Worm (Caenorhabditis elegans): ENCODE results near the gene F59A7.7.

The F59A7.7 gene

DNA sequence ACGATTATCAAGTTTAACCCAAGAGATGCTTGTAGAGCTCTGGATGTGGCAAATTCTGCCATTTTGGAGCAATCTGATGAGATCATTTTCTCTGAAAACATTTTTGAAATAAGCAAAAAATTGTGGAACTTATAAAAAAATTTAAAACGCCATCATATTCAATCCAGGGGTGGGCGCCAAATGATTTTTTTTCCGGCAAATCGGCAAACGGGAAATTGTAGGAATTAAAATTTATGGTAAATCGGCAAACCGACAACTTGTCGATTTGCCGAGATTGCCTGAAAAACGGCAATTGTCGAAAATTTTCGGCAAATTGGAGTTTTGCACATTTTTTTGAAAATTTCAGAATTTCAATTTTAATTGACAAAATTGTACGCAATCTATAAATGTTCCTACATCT, 23.7 kb downstream of the F59A7.7 start, which contains the start of gene srab-23:
srab-23 (minus strand) TSS at position 101 of the 400 bp plus-strand sequence.
- no peak for TF ChIP-seq ceh-83 (GFP tag; optimal IDR thresholded peaks at IDR 0.05)
- TF ChIP-seq blmp-1 (tag; optimal IDR thresholded peaks at IDR 0.05) = no peak
- TF ChIP-seq ces-1 (GFP tag; optimal IDR thresholded peaks at IDR 0.05) = no peak
- no peak for TF ChIP-seq ztf-11 (tag; optimal IDR thresholded peaks at IDR 0.05)
- TF ChIP-seq pha-4 (tag; optimal IDR thresholded peaks at IDR 0.05) = no peak
- no peak for TF ChIP-seq nhr-76 (tag; optimal IDR thresholded peaks at IDR 0.05)
- no peak for TF ChIP-seq lin-32 (GFP tag; optimal IDR thresholded peaks at IDR 0.05)
- TF ChIP-seq ham-2 (GFP tag; optimal IDR thresholded peaks at IDR 0.05) = no peak
- no peak for TF ChIP-seq snpc-4 (tag; optimal IDR thresholded peaks at IDR 0.05)
- TF ChIP-seq nhr-2 (tag; optimal IDR thresholded peaks at IDR 0.05) = no peak
- TF ChIP-seq unc-62 (GFP tag; optimal IDR thresholded peaks at IDR 0.05) = no peak
- no peak for TF ChIP-seq hlh-1 (tag; optimal IDR thresholded peaks at IDR 0.05)
- no peak for TF ChIP-seq elt-1 (tag; optimal IDR thresholded peaks at IDR 0.05; ENCODE audit: borderline replicate concordance, insufficient read depth)
- no peak for TF ChIP-seq zip-8 (tag; optimal IDR thresholded peaks at IDR 0.05)
- no peak for TF ChIP-seq elt-3 (tag; optimal IDR thresholded peaks at IDR 0.05)
- TF ChIP-seq mls-2 (tag; optimal IDR thresholded peaks at IDR 0.05) = no peak
- TF ChIP-seq mep-1 (tag; optimal IDR thresholded peaks at IDR 0.05) = no peak
- TF ChIP-seq unc-120 (tag; optimal IDR thresholded peaks at IDR 0.05; ENCODE audit: poor library complexity, severe bottlenecking) = no peak
- TF ChIP-seq M03D4.4 (tag; optimal IDR thresholded peaks at IDR 0.05) = no peak

DNA sequence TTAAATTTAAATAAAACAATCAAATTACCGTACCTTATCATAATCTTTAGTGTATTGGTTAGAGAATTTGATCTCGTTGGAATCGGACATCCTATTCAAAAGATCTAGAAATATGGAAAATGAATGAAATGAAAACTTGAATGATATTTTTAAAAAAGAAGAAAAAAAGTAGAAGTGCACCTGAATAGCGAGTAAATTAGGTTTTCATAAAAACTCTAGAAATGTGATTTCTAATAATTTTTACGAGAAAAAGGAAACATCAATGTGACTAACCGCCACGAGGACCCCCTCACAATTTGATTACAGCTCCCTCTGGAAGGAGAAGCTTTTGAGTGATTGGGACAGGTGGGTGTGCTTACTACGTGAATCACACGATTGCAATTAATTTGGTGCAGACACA, 34.1 kb downstream of the F59A7.7 start, which contains the start of gene Y40B10A.5:
Y40B10A.5 (minus strand) TSS at position 101 of the 400 bp plus-strand sequence.
- TF ChIP-seq mab-5 (tag; optimal IDR thresholded peaks at IDR 0.05) = no peak
- TF ChIP-seq tbx-8 (GFP tag; optimal IDR thresholded peaks at IDR 0.05) = no peak
- TF ChIP-seq lin-32 (GFP tag; optimal IDR thresholded peaks at IDR 0.05) = no peak
- TF ChIP-seq ztf-11 (tag; optimal IDR thresholded peaks at IDR 0.05) = no peak
- no peak for TF ChIP-seq elt-1 (tag; optimal IDR thresholded peaks at IDR 0.05; ENCODE audit: borderline replicate concordance, insufficient read depth)
- TF ChIP-seq ces-1 (GFP tag; optimal IDR thresholded peaks at IDR 0.05) = no peak
- no peak for TF ChIP-seq unc-120 (tag; optimal IDR thresholded peaks at IDR 0.05; ENCODE audit: poor library complexity, severe bottlenecking)
- no peak for TF ChIP-seq nhr-76 (tag; optimal IDR thresholded peaks at IDR 0.05)
- no peak for TF ChIP-seq pha-4 (tag; optimal IDR thresholded peaks at IDR 0.05)

DNA sequence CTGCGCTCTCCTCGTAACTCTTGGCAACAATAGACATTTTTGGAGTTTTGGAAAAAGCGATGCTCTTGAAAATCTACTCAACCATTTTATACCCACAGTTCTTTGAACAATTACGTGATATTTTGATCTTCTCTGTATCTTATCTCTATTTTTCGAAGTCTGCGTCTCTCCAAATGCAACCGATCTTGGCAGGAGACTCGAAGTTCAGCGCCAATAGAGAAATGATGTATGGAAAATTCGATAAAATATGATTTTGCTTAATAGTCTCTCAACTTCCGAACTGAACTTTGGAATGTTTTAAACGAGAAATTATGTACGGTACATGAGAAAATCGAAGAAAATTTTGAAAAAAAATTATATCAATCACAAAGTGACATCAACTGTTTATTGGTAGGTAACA, 38.3 kb downstream of the F59A7.7 start, which contains the start of gene comt-4:
comt-4 (minus strand) TSS at position 50 of the 400 bp plus-strand sequence.
- TF ChIP-seq nhr-2 (tag; optimal IDR thresholded peaks at IDR 0.05) = no peak
- TF ChIP-seq M03D4.4 (tag; optimal IDR thresholded peaks at IDR 0.05) = no peak
- TF ChIP-seq zip-8 (tag; optimal IDR thresholded peaks at IDR 0.05) = no peak
- no peak for TF ChIP-seq sptf-1 (tag; optimal IDR thresholded peaks at IDR 0.05)
- TF ChIP-seq lin-13 (tag; optimal IDR thresholded peaks at IDR 0.05) = no peak
- no peak for TF ChIP-seq unc-39 (tag; optimal IDR thresholded peaks at IDR 0.05)

DNA sequence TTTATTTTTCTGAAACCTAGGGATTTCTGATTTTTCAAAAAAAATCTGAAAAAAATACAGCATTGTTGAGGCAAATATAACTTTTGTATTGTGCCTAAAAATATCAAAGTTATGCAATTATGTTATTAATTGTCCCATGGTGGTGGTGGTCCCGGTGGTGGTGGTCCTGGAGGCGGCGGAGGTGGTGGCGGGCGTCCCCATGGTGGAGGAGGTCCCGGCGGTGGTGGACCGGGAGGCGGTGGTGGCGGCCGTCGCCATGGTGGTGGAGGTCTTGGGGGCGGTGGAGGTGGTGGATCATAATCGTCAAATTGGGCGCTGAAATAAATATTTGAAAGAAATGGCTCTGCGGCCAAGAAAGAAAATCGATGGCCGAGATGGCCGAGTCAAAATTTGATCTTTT, 38.9 kb downstream of the F59A7.7 start:
- TF ChIP-seq unc-62 (GFP tag; optimal IDR thresholded peaks at IDR 0.05) (no peak), bed-3 (GFP tag; optimal IDR thresholded peaks at IDR 0.05) (no peak), lin-32 (GFP tag; optimal IDR thresholded peaks at IDR 0.05) (no peak), ham-2 (GFP tag; optimal IDR thresholded peaks at IDR 0.05) (no peak), mab-5 (tag; optimal IDR thresholded peaks at IDR 0.05) (no peak), tbx-8 (GFP tag; optimal IDR thresholded peaks at IDR 0.05) (no peak), lin-13 (tag; optimal IDR thresholded peaks at IDR 0.05) (no peak), mep-1 (tag; optimal IDR thresholded peaks at IDR 0.05) (no peak), cnd-1 (tag; optimal IDR thresholded peaks at IDR 0.05) (no peak)

DNA sequence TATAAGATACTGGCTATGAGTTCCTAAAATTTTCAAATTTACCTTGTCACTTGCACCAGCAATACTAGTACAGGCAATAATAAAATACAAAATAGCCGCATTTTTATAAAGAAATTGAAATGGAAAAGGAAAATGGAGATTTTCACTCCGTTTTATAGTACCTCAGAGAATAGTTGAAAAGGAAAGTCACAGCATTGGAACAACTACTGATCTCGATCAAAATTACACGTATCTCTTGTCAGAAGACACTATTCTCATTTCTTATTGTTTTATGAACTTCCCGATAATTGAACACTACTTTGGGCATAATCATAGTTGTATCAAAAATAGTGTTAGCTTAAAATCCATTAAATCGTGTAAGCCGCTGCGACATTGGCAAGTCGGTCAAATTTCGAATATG, 39.6 kb downstream of the F59A7.7 start, which contains the start of gene Y40B10A.11:
Y40B10A.11 (minus strand) TSS at position 101 of the 400 bp plus-strand sequence.
- TF ChIP-seq ztf-11 (tag; optimal IDR thresholded peaks at IDR 0.05) (no peak), zip-8 (tag; optimal IDR thresholded peaks at IDR 0.05) (no peak), flh-1 (GFP tag; optimal IDR thresholded peaks at IDR 0.05) (no peak), drap-1 (GFP tag; optimal IDR thresholded peaks at IDR 0.05) (no peak), ceh-43 (GFP tag; optimal IDR thresholded peaks at IDR 0.05) (no peak), lsy-2 (tag; optimal IDR thresholded peaks at IDR 0.05) (no peak), nhr-28 (tag; optimal IDR thresholded peaks at IDR 0.05) (no peak), lin-13 (tag; optimal IDR thresholded peaks at IDR 0.05) (no peak), mls-2 (tag; optimal IDR thresholded peaks at IDR 0.05) (no peak), nhr-2 (tag; optimal IDR thresholded peaks at IDR 0.05) (no peak), mab-5 (tag; optimal IDR thresholded peaks at IDR 0.05) (no peak), hlh-1 (tag; optimal IDR thresholded peaks at IDR 0.05) (no peak), elt-1 (tag; optimal IDR thresholded peaks at IDR 0.05; ENCODE audit: borderline replicate concordance, insufficient read depth) (no peak), snpc-4 (tag; optimal IDR thresholded peaks at IDR 0.05) (no peak), pha-4 (tag; optimal IDR thresholded peaks at IDR 0.05) (no peak), blmp-1 (tag; optimal IDR thresholded peaks at IDR 0.05) (no peak), lin-32 (GFP tag; optimal IDR thresholded peaks at IDR 0.05) (no peak), nhr-237 (tag; optimal IDR thresholded peaks at IDR 0.05) (no peak), sptf-1 (tag; optimal IDR thresholded peaks at IDR 0.05) (no peak)

Data from whole organism, mixed stage, embryonic.